Fruit fly (Drosophila melanogaster) whole organism, embryonic: ENCODE data around the gene Slu7.

ENCODE experiments used
- CG10209 ChIP-seq: fragments of 200-800 bp; sonication (Bioruptor generic); optimal IDR thresholded peaks from 3 replicates; lab custom pipeline; 2017; ENCODE audit warnings: missing biosample characterization, mild to moderate bottlenecking, missing genetic modification characterization, missing genetic modification reagents
- CG11085 ChIP-seq: fragments of 200-800 bp; sonication (Bioruptor generic); IDR thresholded peaks from 2 replicates; pipeline ENCODE4 v1.3.6; 2022; ENCODE audit warnings: missing biosample characterization, missing genetic modification characterization
- CG12236 ChIP-seq: fragments of 200-800 bp; sonication (Bioruptor generic); optimal IDR thresholded peaks from 2 replicates; lab custom pipeline; 2016; ENCODE audit warnings: missing biosample characterization, missing genetic modification characterization
- CG12744 ChIP-seq: fragments of 200-800 bp; sonication (Bioruptor generic); optimal IDR thresholded peaks from 2 replicates; lab custom pipeline; 2016; ENCODE audit warnings: missing biosample characterization, missing genetic modification characterization
- CG15011 ChIP-seq: fragments of 200-800 bp; sonication (Bioruptor generic); optimal IDR thresholded peaks from 3 replicates; lab custom pipeline; 2018; ENCODE audit warnings: missing biosample characterization, mild to moderate bottlenecking, missing genetic modification characterization
- CG16815 ChIP-seq: fragments of 200-800 bp; sonication (Bioruptor generic); optimal IDR thresholded peaks from 3 replicates; lab custom pipeline; 2017; ENCODE audit warnings: missing biosample characterization, mild to moderate bottlenecking, missing genetic modification characterization
- CG17359 ChIP-seq: fragments of 200-800 bp; sonication (Bioruptor generic); optimal IDR thresholded peaks from 3 replicates; lab custom pipeline; 2018; ENCODE audit warnings: missing biosample characterization, mild to moderate bottlenecking, missing genetic modification characterization, moderate library complexity
- CG17385 ChIP-seq: fragments of 200-800 bp; sonication (Bioruptor generic); optimal IDR thresholded peaks from 3 replicates; lab custom pipeline; 2018; ENCODE audit warnings: missing biosample characterization, mild to moderate bottlenecking, missing genetic modification characterization
- CG17802 ChIP-seq: fragments of 200-800 bp; sonication (Bioruptor generic); optimal IDR thresholded peaks from 2 replicates; lab custom pipeline; 2018; ENCODE audit warnings: missing biosample characterization, mild to moderate bottlenecking, missing genetic modification characterization, moderate library complexity
- CG18599 ChIP-seq: fragments of 200-800 bp; sonication (Bioruptor generic); optimal IDR thresholded peaks from 3 replicates; lab custom pipeline; 2017; ENCODE audit warnings: missing biosample characterization, missing genetic modification characterization, mild to moderate bottlenecking, moderate library complexity, missing genetic modification reagents
- CG2678 ChIP-seq: fragments of 200-800 bp; sonication (Bioruptor generic); optimal IDR thresholded peaks from 3 replicates; lab custom pipeline; 2019; ENCODE audit warnings: missing biosample characterization, mild to moderate bottlenecking, missing genetic modification characterization, moderate library complexity
- CG3065 ChIP-seq: fragments of 200-800 bp; sonication (Bioruptor generic); optimal IDR thresholded peaks from 2 replicates; lab custom pipeline; 2016; ENCODE audit warnings: missing biosample characterization, missing genetic modification characterization
- CG5245 ChIP-seq: fragments of 200-800 bp; sonication (Bioruptor generic); optimal IDR thresholded peaks from 3 replicates; lab custom pipeline; 2016; ENCODE audit warnings: missing biosample characterization, missing genetic modification characterization
- CG6254 ChIP-seq: fragments of 200-800 bp; sonication (Bioruptor generic); optimal IDR thresholded peaks from 3 replicates; lab custom pipeline; 2017; ENCODE audit warnings: mild to moderate bottlenecking, missing biosample characterization, missing genetic modification reagents, missing genetic modification characterization
- CG6689 ChIP-seq: fragments of 200-800 bp; sonication (Bioruptor generic); IDR thresholded peaks from 2 replicates; pipeline ENCODE4 v1.3.6; 2022; ENCODE audit warnings: missing biosample characterization, missing genetic modification characterization
- CG7839 ChIP-seq: fragments of 200-800 bp; sonication (Bioruptor generic); optimal IDR thresholded peaks from 3 replicates; lab custom pipeline; 2018; ENCODE audit warnings: missing biosample characterization, mild to moderate bottlenecking, missing genetic modification characterization, moderate library complexity
- Camta ChIP-seq: fragments of 200-800 bp; sonication (Bioruptor generic); optimal IDR thresholded peaks from 2 replicates; lab custom pipeline; 2016; ENCODE audit warnings: missing biosample characterization, missing genetic modification characterization
- D19B ChIP-seq: fragments of 200-800 bp; sonication (Bioruptor generic); optimal IDR thresholded peaks from 2 replicates; lab custom pipeline; 2017; ENCODE audit warnings: missing biosample characterization, mild to moderate bottlenecking, missing genetic modification characterization
- Ets65A ChIP-seq: fragments of 200-800 bp; sonication (Bioruptor generic); peaks from one replicate; lab custom pipeline; 2016; ENCODE audit warnings: missing biosample characterization, missing genetic modification characterization
- Lhr ChIP-seq: fragments of 200-800 bp; sonication (Bioruptor generic); optimal IDR thresholded peaks from 3 replicates; lab custom pipeline; 2017; ENCODE audit warnings: mild to moderate bottlenecking, missing biosample characterization, missing genetic modification reagents, missing genetic modification characterization
- MBD-R2 ChIP-seq: fragments of 200-800 bp; sonication (Bioruptor generic); IDR thresholded peaks from 2 replicates; pipeline ENCODE4 v1.3.6; 2022; ENCODE audit warnings: missing biosample characterization, missing genetic modification characterization
- MESR4 ChIP-seq: fragments of 200-800 bp; sonication (Bioruptor generic); optimal IDR thresholded peaks from 2 replicates; lab custom pipeline; 2018; ENCODE audit warnings: missing biosample characterization, mild to moderate bottlenecking, missing genetic modification characterization, moderate library complexity
- Med ChIP-seq: fragments of 200-800 bp; sonication (Bioruptor generic); peaks from one replicate; lab custom pipeline; 2016; ENCODE audit warnings: missing biosample characterization, missing genetic modification characterization, mild to moderate bottlenecking, inconsistent platforms, moderate library complexity
- Mrtf ChIP-seq: fragments of 200-800 bp; sonication (Bioruptor generic); IDR thresholded peaks from 3 replicates; pipeline ENCODE4 v1.3.6; 2022; ENCODE audit warnings: missing biosample characterization, missing genetic modification characterization
- NC2β ChIP-seq: fragments of 200-800 bp; sonication (Bioruptor generic); optimal IDR thresholded peaks from 2 replicates; lab custom pipeline; 2016; ENCODE audit warnings: missing biosample characterization, missing genetic modification characterization
- Nf-YA ChIP-seq: fragments of 200-800 bp; sonication (Bioruptor generic); IDR thresholded peaks from 2 replicates; pipeline ENCODE4 v1.3.6; 2022; ENCODE audit warnings: missing biosample characterization, missing genetic modification characterization
- Oaz ChIP-seq: fragments of 200-800 bp; sonication (Bioruptor generic); IDR thresholded peaks from 2 replicates; pipeline ENCODE4 v1.3.6; 2022; ENCODE audit warnings: missing biosample characterization, missing genetic modification characterization
- Rx ChIP-seq: fragments of 200-800 bp; sonication (Bioruptor generic); IDR thresholded peaks from 2 replicates; pipeline ENCODE4 v1.3.6; 2022; ENCODE audit warnings: missing biosample characterization, missing genetic modification characterization
- Side ChIP-seq: fragments of 200-800 bp; sonication (Bioruptor generic); optimal IDR thresholded peaks from 2 replicates; lab custom pipeline; 2016; ENCODE audit warnings: missing biosample characterization, missing genetic modification characterization
- Sox102F ChIP-seq: fragments of 200-800 bp; sonication (Bioruptor generic); optimal IDR thresholded peaks from 2 replicates; lab custom pipeline; 2018; ENCODE audit warnings: missing biosample characterization, mild to moderate bottlenecking, missing genetic modification characterization, moderate library complexity
- Sry-δ ChIP-seq: fragments of 200-800 bp; sonication (Bioruptor generic); optimal IDR thresholded peaks from 2 replicates; lab custom pipeline; 2016; ENCODE audit warnings: missing biosample characterization, missing genetic modification characterization
- Ssrp ChIP-seq: fragments of 200-800 bp; sonication (Bioruptor generic); optimal IDR thresholded peaks from 2 replicates; lab custom pipeline; 2018; ENCODE audit warnings: missing biosample characterization, mild to moderate bottlenecking, missing genetic modification characterization, moderate library complexity
- ato ChIP-seq: fragments of 200-800 bp; sonication (Bioruptor generic); IDR thresholded peaks from 2 replicates; pipeline ENCODE4 v1.3.6; 2022; ENCODE audit warnings: missing biosample characterization, missing genetic modification characterization; ENCODE audit not compliant: partially characterized antibody
- bsh ChIP-seq, 2 experiments: fragments of 200-800 bp; sonication (Bioruptor generic); optimal IDR thresholded peaks; 2 replicates each; lab custom pipeline; 2017 to 2018; ENCODE audit warnings: mild to moderate bottlenecking in 2 of 2, missing biosample characterization in 2 of 2, missing genetic modification characterization in 2 of 2, moderate library complexity in 1 of 2
- caup ChIP-seq: fragments of 200-800 bp; sonication (Bioruptor generic); optimal IDR thresholded peaks from 3 replicates; lab custom pipeline; 2017; ENCODE audit warnings: missing biosample characterization, mild to moderate bottlenecking, missing genetic modification characterization, moderate library complexity; ENCODE audit not compliant: severe bottlenecking
- chinmo ChIP-seq: fragments of 200-800 bp; sonication (Bioruptor generic); IDR thresholded peaks from 4 replicates; pipeline ENCODE4 v1.3.6; 2022; ENCODE audit warnings: missing biosample characterization, missing genetic modification characterization; ENCODE audit not compliant: partially characterized antibody
- dmrt11E ChIP-seq: fragments of 200-800 bp; sonication (Bioruptor generic); optimal IDR thresholded peaks from 3 replicates; lab custom pipeline; 2018; ENCODE audit warnings: missing biosample characterization, mild to moderate bottlenecking, missing genetic modification characterization, moderate library complexity
- ftz-f1 ChIP-seq: fragments of 200-800 bp; sonication (Bioruptor generic); optimal IDR thresholded peaks from 2 replicates; lab custom pipeline; 2016; ENCODE audit warnings: missing biosample characterization, missing genetic modification characterization
- gcm2 ChIP-seq: fragments of 200-800 bp; sonication (Bioruptor generic); optimal IDR thresholded peaks from 2 replicates; lab custom pipeline; 2016; ENCODE audit warnings: missing biosample characterization, missing genetic modification characterization
- insv ChIP-seq, 2 experiments: fragments of 200-800 bp; sonication (Bioruptor generic); optimal IDR thresholded peaks; 3 replicates each; lab custom pipeline; 2016 to 2018; ENCODE audit warnings: missing biosample characterization in 2 of 2, missing genetic modification characterization in 2 of 2
- otp ChIP-seq: fragments of 200-800 bp; sonication (Bioruptor generic); IDR thresholded peaks from 3 replicates; pipeline ENCODE4, ENCODE4 v1.3.6; 2022; ENCODE audit warnings: missing biosample characterization, missing genetic modification characterization
- pan ChIP-seq, 4 experiments: fragments of >200 bp in 3 of 4; fragments of 200-800 bp in 1 of 4; sonication (Bioruptor generic) in 1 of 4; optimal IDR thresholded peaks in 3 of 4; IDR thresholded peaks in 1 of 4; 2 replicates each; pipeline versions ENCODE4 v1.3.6 to Lab custom; 2017 to 2022; ENCODE audit warnings: missing biosample characterization in 2 of 4, missing genetic modification characterization in 2 of 4, mixed read lengths in 1 of 4
- pho ChIP-seq: fragments of 200-800 bp; sonication (Bioruptor generic); optimal IDR thresholded peaks from 2 replicates; lab custom pipeline; 2016; ENCODE audit warnings: missing biosample characterization, missing genetic modification characterization
- phol ChIP-seq: fragments of 200-800 bp; sonication (Bioruptor generic); optimal IDR thresholded peaks from 3 replicates; lab custom pipeline; 2018; ENCODE audit warnings: missing biosample characterization, mild to moderate bottlenecking, missing genetic modification characterization, moderate library complexity
- sens ChIP-seq: fragments of 200-800 bp; sonication (Bioruptor generic); peaks from one replicate; lab custom pipeline; 2016; ENCODE audit warnings: missing biosample characterization, missing genetic modification characterization
- shn ChIP-seq: fragments of 200-800 bp; sonication (Bioruptor generic); optimal IDR thresholded peaks from 3 replicates; lab custom pipeline; 2016; ENCODE audit warnings: missing biosample characterization, missing genetic modification characterization
- sima ChIP-seq: fragments of 200-800 bp; sonication (Bioruptor generic); optimal IDR thresholded peaks from 2 replicates; lab custom pipeline; 2016; ENCODE audit warnings: missing biosample characterization, missing genetic modification characterization
- stwl ChIP-seq: fragments of 200-800 bp; sonication (Bioruptor generic); optimal IDR thresholded peaks from 3 replicates; lab custom pipeline; 2018; ENCODE audit warnings: missing biosample characterization, mild to moderate bottlenecking, missing genetic modification characterization, moderate library complexity
- yki ChIP-seq: fragments of >200 bp; optimal IDR thresholded peaks from 3 replicates; lab custom pipeline; 2018

Slu7 gene

dm6 chr3R:29039704-29040430 lies 996 bp upstream of the Slu7 start (continued):
- no peak for TF ChIP-seq Nf-YA (GFP tag; lab: Robert Waterston, UW)
- no peak for TF ChIP-seq CG6254
- peak; percentile 37 for TF ChIP-seq Sox102F
- peak; percentile 24 for TF ChIP-seq NC2β
- TF ChIP-seq Oaz (GFP tag; lab: Robert Waterston, UW), result no peak
- TF ChIP-seq yki (lab: Kevin White, UChicago), result no peak
- TF ChIP-seq CG16815 (GFP tag; lab: Kevin White, UChicago), result no peak
- no peak for TF ChIP-seq ato (GFP tag; lab: Robert Waterston, UW)
- TF ChIP-seq CG7839 (tag; lab: Kevin White, UChicago), result peak; percentile 6
- TF ChIP-seq ftz-f1 (GFP tag; lab: Kevin White, UChicago), result peak; percentile 96
- peak; percentile 92 for TF ChIP-seq sens (GFP tag; lab: Kevin White, UChicago)
- TF ChIP-seq CG18599 (GFP tag; lab: Kevin White, UChicago), result peak; percentile 43
- TF ChIP-seq Camta (GFP tag; lab: Kevin White, UChicago), result no peak
- peak; percentile 9 for TF ChIP-seq shn
- no peak for TF ChIP-seq sima
- 0 out of 2 replicates have a peak, but pooled peaks have one; percentile 10 for TF ChIP-seq CG6689
- no peak for TF ChIP-seq CG11085 (GFP tag; lab: Robert Waterston, UW)
- TF ChIP-seq otp, result peak; percentile 37; the same call in 1 of the 3 replicates
- TF ChIP-seq Med (GFP tag; lab: Kevin White, UChicago), result peak; percentile 90
- TF ChIP-seq CG5245, result no peak
- no peak for TF ChIP-seq Ssrp (tag; lab: Kevin White, UChicago)
- TF ChIP-seq CG10209, result peak; percentile 21
- TF ChIP-seq pho (GFP tag; lab: Kevin White, UChicago), result peak; percentile 44
- peak; percentile 17 for TF ChIP-seq phol (tag; lab: Kevin White, UChicago)
- peak; percentile 95 for TF ChIP-seq stwl (tag; lab: Kevin White, UChicago)
- peak; percentile 26 for TF ChIP-seq MESR4
- peak; percentile 36 for TF ChIP-seq MBD-R2 (GFP tag; lab: Robert Waterston, UW)
- peak; percentile 44 for TF ChIP-seq CG17359 (tag; lab: Kevin White, UChicago)
- TF ChIP-seq dmrt11E, result peak; percentile 17
- TF ChIP-seq CG3065, result no peak
- TF ChIP-seq pan (optimal IDR thresholded peaks at IDR 0.05; lab: Kevin White, UChicago), result no peak
- TF ChIP-seq pan (GFP tag; optimal IDR thresholded peaks at IDR 0.05 in 1 of 2, IDR thresholded peaks at IDR 0.05 in 1 of 2), result peak in 1 of 2 experiments; percentile 13
- peak; percentile 48 for TF ChIP-seq CG12744 (GFP tag; lab: Kevin White, UChicago)
- TF ChIP-seq Mrtf, result no peak; the same call in 2 of the 3 replicates
- no peak for TF ChIP-seq Rx
- TF ChIP-seq D19B (GFP tag; lab: Kevin White, UChicago), result no peak
- TF ChIP-seq Ets65A (GFP tag; lab: Kevin White, UChicago), result peak; percentile 15
- peak; percentile 24 for TF ChIP-seq CG2678 (tag; lab: Kevin White, UChicago)
- TF ChIP-seq caup (GFP tag; lab: Kevin White, UChicago), result peak; percentile 18
- TF ChIP-seq CG17802 (tag; lab: Kevin White, UChicago), result peak; percentile 2
- TF ChIP-seq CG15011 (GFP tag; lab: Kevin White, UChicago), result peak; percentile 4
- no peak for TF ChIP-seq bsh (GFP tag; optimal IDR thresholded peaks at IDR 0.05; lab: Kevin White, UChicago)
- peak; percentile 99 for TF ChIP-seq insv (GFP tag; optimal IDR thresholded peaks at IDR 0.05; lab: Kevin White, UChicago)
- 0 out of 4 replicates have a peak, but pooled peaks have one; percentile 40 for TF ChIP-seq chinmo
- no peak for TF ChIP-seq CG12236
- TF ChIP-seq CG17385 (GFP tag; lab: Kevin White, UChicago), result peak; percentile 39
- TF ChIP-seq Side (GFP tag; lab: Kevin White, UChicago), result peak; percentile 26
- TF ChIP-seq gcm2 (GFP tag; lab: Kevin White, UChicago), result no peak
- TF ChIP-seq Sry-δ (GFP tag; lab: Kevin White, UChicago), result no peak
- TF ChIP-seq Lhr (GFP tag; lab: Kevin White, UChicago), result peak; percentile 34
